Fruit fly (Drosophila melanogaster) whole organism, prepupa: ENCODE measurements around the gene Rbfox1.

Experiments
- Blimp-1 ChIP-seq: fragments of 200-800 bp; sonication (Bioruptor generic); optimal IDR thresholded peaks from 3 replicates; lab custom pipeline; 2017; ENCODE audit warnings: missing biosample characterization, missing genetic modification characterization, mild to moderate bottlenecking, moderate library complexity, missing genetic modification reagents
- CG10631 ChIP-seq: fragments of 200-800 bp; sonication (Bioruptor generic); optimal IDR thresholded peaks from 2 replicates; lab custom pipeline; 2016; ENCODE audit warnings: missing biosample characterization, missing genetic modification characterization
- CG10669 ChIP-seq: fragments of 200-800 bp; sonication (Bioruptor generic); optimal IDR thresholded peaks from 3 replicates; lab custom pipeline; 2018; ENCODE audit warnings: missing biosample characterization, mild to moderate bottlenecking, missing genetic modification characterization, moderate library complexity
- CG11902 ChIP-seq: fragments of 200-800 bp; sonication (Bioruptor generic); optimal IDR thresholded peaks from 3 replicates; lab custom pipeline; 2016; ENCODE audit warnings: missing biosample characterization, missing genetic modification characterization
- CG1621 ChIP-seq: fragments of 200-800 bp; sonication (Bioruptor generic); optimal IDR thresholded peaks from 3 replicates; lab custom pipeline; 2018; ENCODE audit warnings: missing biosample characterization, mild to moderate bottlenecking, missing genetic modification characterization
- CG3032 ChIP-seq: fragments of 200-800 bp; optimal IDR thresholded peaks from 2 replicates; lab custom pipeline; 2019; ENCODE audit warnings: missing biosample characterization, mild to moderate bottlenecking, missing genetic modification characterization, moderate library complexity
- CG31627 ChIP-seq: fragments of 200-800 bp; sonication (Bioruptor generic); optimal IDR thresholded peaks from 3 replicates; lab custom pipeline; 2016; ENCODE audit warnings: missing biosample characterization, missing genetic modification characterization
- CG32006 ChIP-seq: fragments of 200-800 bp; sonication (Bioruptor generic); optimal IDR thresholded peaks from 3 replicates; lab custom pipeline; 2017; ENCODE audit warnings: missing biosample characterization, mild to moderate bottlenecking, missing genetic modification characterization
- CG4318 ChIP-seq: fragments of 200-800 bp; sonication (Bioruptor generic); optimal IDR thresholded peaks from 3 replicates; lab custom pipeline; 2017; ENCODE audit warnings: missing biosample characterization, mild to moderate bottlenecking, missing genetic modification characterization
- CG6163 ChIP-seq: fragments of 200-800 bp; sonication (Bioruptor generic); IDR thresholded peaks from 3 replicates; pipeline ENCODE4 v1.3.6; 2022; ENCODE audit warnings: missing biosample characterization, missing genetic modification characterization
- CG6808 ChIP-seq: fragments of 200-800 bp; sonication (Bioruptor generic); optimal IDR thresholded peaks from 3 replicates; lab custom pipeline; 2017; ENCODE audit warnings: missing biosample characterization, missing genetic modification characterization, mild to moderate bottlenecking, moderate library complexity, missing genetic modification reagents
- CG6854 ChIP-seq: fragments of 200-800 bp; sonication (Bioruptor generic); optimal IDR thresholded peaks from 2 replicates; lab custom pipeline; 2017; ENCODE audit warnings: missing biosample characterization, mild to moderate bottlenecking, missing genetic modification characterization
- CG7368 ChIP-seq: fragments of 200-800 bp; sonication (Bioruptor generic); optimal IDR thresholded peaks from 3 replicates; lab custom pipeline; 2016; ENCODE audit warnings: missing biosample characterization, missing genetic modification characterization
- CG8119 ChIP-seq: fragments of 200-800 bp; sonication (Bioruptor generic); IDR thresholded peaks from 3 replicates; pipeline ENCODE4 v1.3.6; 2022; ENCODE audit warnings: missing biosample characterization, missing genetic modification characterization
- CG8319 ChIP-seq: fragments of 200-800 bp; sonication (Bioruptor generic); optimal IDR thresholded peaks from 3 replicates; lab custom pipeline; 2016; ENCODE audit warnings: missing biosample characterization, missing genetic modification characterization
- CG8632 ChIP-seq: fragments of 200-800 bp; sonication (Bioruptor generic); optimal IDR thresholded peaks from 3 replicates; lab custom pipeline; 2016; ENCODE audit warnings: missing biosample characterization, missing genetic modification characterization
- CG9139 ChIP-seq: fragments of 200-800 bp; sonication (Bioruptor generic); optimal IDR thresholded peaks from 3 replicates; lab custom pipeline; 2017; ENCODE audit warnings: missing biosample characterization, mild to moderate bottlenecking, missing genetic modification characterization
- Ets21C ChIP-seq: fragments of 200-800 bp; sonication (Bioruptor generic); optimal IDR thresholded peaks from 3 replicates; lab custom pipeline; 2016; ENCODE audit warnings: missing biosample characterization, missing genetic modification characterization
- Ets96B ChIP-seq: fragments of 200-800 bp; optimal IDR thresholded peaks from 2 replicates; lab custom pipeline; 2019; ENCODE audit warnings: missing biosample characterization, mild to moderate bottlenecking, missing genetic modification characterization, moderate library complexity
- Gug ChIP-seq: fragments of 200-800 bp; sonication (Bioruptor generic); IDR thresholded peaks from 2 replicates; pipeline ENCODE4 v1.3.6; 2022; ENCODE audit warnings: missing biosample characterization, missing genetic modification characterization
- Hr38 ChIP-seq: sonication (Bioruptor generic); optimal IDR thresholded peaks from 2 replicates; lab custom pipeline; 2016; ENCODE audit warnings: missing biosample characterization, missing genetic modification characterization
- Hr4 ChIP-seq: fragments of 200-800 bp; sonication (Bioruptor generic); optimal IDR thresholded peaks from 3 replicates; lab custom pipeline; 2016; ENCODE audit warnings: missing biosample characterization, missing genetic modification characterization
- Lpt ChIP-seq: fragments of 200-800 bp; sonication (Bioruptor generic); optimal IDR thresholded peaks from 3 replicates; lab custom pipeline; 2016; ENCODE audit warnings: missing biosample characterization, missing genetic modification characterization
- OdsH ChIP-seq: fragments of 200-800 bp; sonication (Bioruptor generic); optimal IDR thresholded peaks from 3 replicates; lab custom pipeline; 2016; ENCODE audit warnings: missing biosample characterization, missing genetic modification characterization
- Sox102F ChIP-seq: fragments of 200-800 bp; sonication (Bioruptor generic); optimal IDR thresholded peaks from 2 replicates; lab custom pipeline; 2016; ENCODE audit warnings: missing biosample characterization, mild to moderate bottlenecking, missing genetic modification characterization
- Sox14 ChIP-seq: fragments of 200-800 bp; sonication (Bioruptor generic); optimal IDR thresholded peaks from 3 replicates; lab custom pipeline; 2016; ENCODE audit warnings: missing biosample characterization, missing genetic modification characterization
- Sox15 ChIP-seq: fragments of 200-800 bp; sonication (Bioruptor generic); optimal IDR thresholded peaks from 3 replicates; lab custom pipeline; 2016; ENCODE audit warnings: missing biosample characterization, missing genetic modification characterization
- cyc ChIP-seq: fragments of 200-800 bp; sonication (Bioruptor generic); optimal IDR thresholded peaks from 3 replicates; lab custom pipeline; 2016; ENCODE audit warnings: missing biosample characterization, missing genetic modification characterization
- dac ChIP-seq: fragments of 200-800 bp; sonication (Bioruptor generic); optimal IDR thresholded peaks from 2 replicates; lab custom pipeline; 2017; ENCODE audit warnings: missing biosample characterization, mild to moderate bottlenecking, missing genetic modification characterization
- dsx ChIP-seq: fragments of 200-800 bp; optimal IDR thresholded peaks from 3 replicates; lab custom pipeline; 2019; ENCODE audit warnings: missing biosample characterization, mild to moderate bottlenecking, missing genetic modification characterization, moderate library complexity; ENCODE audit not compliant: poor library complexity, severe bottlenecking
- eg ChIP-seq: fragments of 200-800 bp; sonication (Bioruptor generic); IDR thresholded peaks from 3 replicates; pipeline ENCODE4 v1.3.6; 2022; ENCODE audit warnings: missing biosample characterization, missing genetic modification characterization
- fd59A ChIP-seq: fragments of 200-800 bp; sonication (Bioruptor generic); optimal IDR thresholded peaks from 2 replicates; lab custom pipeline; 2017; ENCODE audit warnings: missing biosample characterization, mild to moderate bottlenecking, missing genetic modification characterization, missing genetic modification reagents
- lz ChIP-seq: fragments of 200-800 bp; sonication (Bioruptor generic); optimal IDR thresholded peaks from 3 replicates; lab custom pipeline; 2016; ENCODE audit warnings: missing biosample characterization, missing genetic modification characterization
- pdm3 ChIP-seq: fragments of 200-800 bp; sonication (Bioruptor generic); optimal IDR thresholded peaks from 3 replicates; lab custom pipeline; 2016; ENCODE audit warnings: missing biosample characterization, missing genetic modification characterization
- spab ChIP-seq: fragments of 200-800 bp; sonication (Bioruptor generic); optimal IDR thresholded peaks from 2 replicates; lab custom pipeline; 2017; ENCODE audit warnings: missing biosample characterization, mild to moderate bottlenecking, missing genetic modification characterization, missing genetic modification reagents
- ss ChIP-seq, 2 experiments: fragments of 200-800 bp; sonication (Bioruptor generic); optimal IDR thresholded peaks; 2 replicates in 1 of 2; 3 replicates in 1 of 2; lab custom pipeline; 2017 to 2018; ENCODE audit warnings: mild to moderate bottlenecking in 2 of 2, missing biosample characterization in 2 of 2, missing genetic modification characterization in 2 of 2, moderate library complexity in 1 of 2
- svp ChIP-seq: fragments of 200-800 bp; sonication (Bioruptor generic); peaks from one replicate; lab custom pipeline; 2016; ENCODE audit warnings: missing biosample characterization, missing genetic modification characterization
- topi ChIP-seq: fragments of 200-800 bp; sonication (Bioruptor generic); optimal IDR thresholded peaks from 3 replicates; lab custom pipeline; 2016; ENCODE audit warnings: missing biosample characterization, missing genetic modification characterization
- vri ChIP-seq: fragments of 200-800 bp; sonication (Bioruptor generic); optimal IDR thresholded peaks from 3 replicates; lab custom pipeline; 2016; ENCODE audit warnings: missing biosample characterization, mild to moderate bottlenecking, missing genetic modification characterization

Rbfox1 gene

dm6 chr3L:10626199-10626598 lies 145.0 kb downstream of the Rbfox1 start, which contains the start of gene CG34238:
Gene CG34238 (plus strand): TSS chr3L:10626499.
- TF ChIP-seq CG4318 (no peak), CG9139 (GFP tag; lab: Kevin White, UChicago) (no peak), Gug (no peak), CG8119 (GFP tag; lab: Robert Waterston, UW) (no peak), topi (GFP tag; lab: Kevin White, UChicago) (no peak), pdm3 (GFP tag; lab: Kevin White, UChicago) (no peak), CG8632 (no peak), CG6163 (GFP tag; lab: Robert Waterston, UW) (no peak), eg (GFP tag; lab: Robert Waterston, UW) (no peak), fd59A (GFP tag; lab: Kevin White, UChicago) (no peak), Ets96B (tag; lab: Kevin White, UChicago) (no peak), Hr4 (GFP tag; lab: Kevin White, UChicago) (no peak)
- TF ChIP-seq, all 60 proteins: peak for 0

DNA sequence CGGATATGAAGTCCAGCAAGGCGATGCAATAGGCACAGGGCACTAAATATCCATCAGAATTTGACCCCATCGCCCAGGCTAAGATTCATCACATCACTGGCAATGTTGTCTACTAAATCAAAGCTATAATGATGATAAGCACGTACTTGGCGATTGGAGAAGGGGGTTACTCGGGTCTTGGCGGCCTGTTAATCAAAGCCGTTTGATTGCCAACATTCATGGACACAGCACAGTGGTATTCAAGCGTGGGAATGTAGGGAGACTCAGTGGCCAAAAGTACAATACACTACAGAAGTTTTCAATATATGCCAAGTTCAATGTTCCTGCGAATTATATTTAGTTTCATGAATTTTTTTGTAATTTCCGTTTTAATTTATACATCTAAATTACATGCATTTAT lies 147.2 kb downstream of the Rbfox1 start, which contains the start of gene CG14151:
TSS of gene CG14151 (minus strand) at position 101 of the 400 bp plus-strand sequence.
- TF ChIP-seq cyc (GFP tag; lab: Kevin White, UChicago) (no peak), vri (GFP tag; lab: Kevin White, UChicago) (no peak), dac (GFP tag; lab: Kevin White, UChicago) (no peak), CG10631 (GFP tag; lab: Kevin White, UChicago) (no peak), CG6854 (GFP tag; lab: Kevin White, UChicago) (no peak), fd59A (GFP tag; lab: Kevin White, UChicago) (no peak)
- TF ChIP-seq, all 60 proteins: peak for 0

DNA sequence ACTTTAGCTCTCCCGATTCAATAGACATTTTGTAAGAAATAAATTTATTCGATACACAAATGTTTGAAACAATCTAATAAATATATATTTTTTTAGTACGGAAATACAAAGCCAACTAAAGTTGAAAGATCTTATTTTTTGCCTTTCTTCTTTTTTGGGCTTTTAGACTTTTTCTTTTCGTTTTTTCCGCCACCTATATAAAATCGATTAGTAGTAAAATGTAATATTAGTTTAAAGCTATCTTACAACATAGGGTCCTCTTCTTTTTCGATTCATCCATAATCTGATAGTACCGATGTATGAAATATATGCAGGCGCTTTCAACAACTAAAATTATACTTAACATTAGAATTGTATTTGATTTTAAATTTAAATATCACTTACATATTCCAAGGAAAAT lies 148.8 kb downstream of the Rbfox1 start, which contains the start of gene CG42536:
TSS of gene CG42536 (minus strand) at position 101 of the 400 bp plus-strand sequence.
- no peak for TF ChIP-seq Hr38 (GFP tag; lab: Kevin White, UChicago)
- TF ChIP-seq Sox15: no peak
- no peak for TF ChIP-seq Ets21C (GFP tag; lab: Kevin White, UChicago)
- TF ChIP-seq CG3032 (tag; lab: Kevin White, UChicago): no peak
- TF ChIP-seq fd59A (GFP tag; lab: Kevin White, UChicago): no peak
- TF ChIP-seq vri (GFP tag; lab: Kevin White, UChicago): no peak
- TF ChIP-seq dac (GFP tag; lab: Kevin White, UChicago): no peak
- TF ChIP-seq, all 60 proteins: peak for 0

DNA sequence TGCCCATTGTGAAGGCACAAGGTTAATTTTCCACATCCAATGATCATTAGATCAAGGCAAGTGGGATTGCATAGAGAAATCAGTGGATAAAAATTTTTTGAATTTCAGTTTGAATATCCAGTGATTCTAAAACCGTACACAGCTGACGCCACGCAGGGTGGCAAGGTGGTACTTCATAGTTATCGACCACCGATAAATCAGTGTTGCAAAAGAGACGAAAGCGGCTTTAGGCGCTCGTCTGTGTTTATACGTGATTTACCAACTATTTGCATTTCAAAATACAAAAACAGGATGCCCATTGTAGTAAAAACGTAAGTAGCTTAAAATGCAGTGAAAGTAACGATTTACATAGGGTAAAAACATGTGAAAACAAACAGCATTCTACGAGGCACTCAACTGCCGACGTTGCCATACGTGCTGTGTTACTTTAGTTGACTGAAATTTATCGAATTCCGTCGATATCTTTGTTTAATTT lies 149.7 kb downstream of the Rbfox1 start, which contains the start of the genes CG42535, CG34001 and hay:
TSS of gene CG42535 (minus strand) at position 51 of the 475 bp plus-strand sequence.
TSS of gene CG34001 (plus strand) at position 195 of the 475 bp plus-strand sequence.
TSS of gene hay (plus strand) at position 195 of the 475 bp plus-strand sequence.
- TF ChIP-seq vri (GFP tag; lab: Kevin White, UChicago) (no peak), Sox14 (GFP tag; lab: Kevin White, UChicago) (peak; percentile 45)

DNA sequence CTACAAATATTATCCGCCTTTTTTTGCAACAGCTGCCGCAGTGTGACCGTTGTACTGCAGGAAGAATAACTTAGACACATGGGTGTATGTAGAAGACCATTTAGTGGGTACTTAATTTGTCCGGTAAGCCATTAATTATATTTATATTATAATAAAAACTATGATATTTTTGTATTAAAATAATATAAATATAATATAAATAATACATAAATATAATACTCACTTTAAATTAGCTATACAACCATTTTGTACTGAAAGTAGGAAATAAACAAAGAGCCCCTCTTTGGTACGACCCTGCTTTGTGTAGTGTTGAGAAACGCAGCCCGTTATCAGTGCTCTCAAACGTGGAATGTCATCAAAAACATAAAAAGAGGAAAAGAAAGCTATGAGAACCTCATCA lies 156.6 kb downstream of the Rbfox1 start, which contains the start of gene Cnep1r2:
TSS of gene Cnep1r2 (plus strand) at position 328 of the 400 bp plus-strand sequence.
- TF ChIP-seq CG10669 (GFP tag; lab: Kevin White, UChicago): peak; percentile 89
- TF ChIP-seq eg (GFP tag; lab: Robert Waterston, UW): peak; percentile 94
- peak; percentile 83 for TF ChIP-seq CG8319
- TF ChIP-seq Hr4 (GFP tag; lab: Kevin White, UChicago): no peak
- TF ChIP-seq OdsH (GFP tag; lab: Kevin White, UChicago): peak; percentile 93
- TF ChIP-seq topi (GFP tag; lab: Kevin White, UChicago): peak; percentile 86
- TF ChIP-seq CG8119 (GFP tag; lab: Robert Waterston, UW): peak; percentile 92
- no peak for TF ChIP-seq svp (GFP tag; lab: Kevin White, UChicago)
- TF ChIP-seq lz: peak; percentile 85
- TF ChIP-seq CG32006 (GFP tag; lab: Kevin White, UChicago): peak; percentile 96
- TF ChIP-seq CG6854 (GFP tag; lab: Kevin White, UChicago): peak; percentile 90
- TF ChIP-seq Hr38 (GFP tag; lab: Kevin White, UChicago): no peak
- peak; percentile 80 for TF ChIP-seq dac (GFP tag; lab: Kevin White, UChicago)
- TF ChIP-seq ss (GFP tag; optimal IDR thresholded peaks at IDR 0.05; lab: Kevin White, UChicago): peak in 1 of 2 experiments; percentile 96
- peak; percentile 88 for TF ChIP-seq Blimp-1 (GFP tag; lab: Kevin White, UChicago)
- TF ChIP-seq CG31627: peak; percentile 84
- no peak for TF ChIP-seq CG7368 (GFP tag; lab: Kevin White, UChicago)
- TF ChIP-seq Ets21C (GFP tag; lab: Kevin White, UChicago): peak; percentile 75
- TF ChIP-seq Lpt (GFP tag; lab: Kevin White, UChicago): peak; percentile 62
- TF ChIP-seq CG10631 (GFP tag; lab: Kevin White, UChicago): peak; percentile 97
- peak; percentile 75 for TF ChIP-seq fd59A (GFP tag; lab: Kevin White, UChicago)
- peak; percentile 97 for TF ChIP-seq CG3032 (tag; lab: Kevin White, UChicago)
- peak; percentile 84 for TF ChIP-seq cyc (GFP tag; lab: Kevin White, UChicago)
- TF ChIP-seq dsx (GFP tag; lab: Kevin White, UChicago): peak; percentile 94
- TF ChIP-seq Sox102F (GFP tag; lab: Kevin White, UChicago): no peak
- TF ChIP-seq CG6808: peak; percentile 88
- TF ChIP-seq spab: peak; percentile 87
- peak; percentile 85 for TF ChIP-seq CG11902 (GFP tag; lab: Kevin White, UChicago)
- TF ChIP-seq CG8632: peak; percentile 93
- no peak for TF ChIP-seq CG1621 (tag; lab: Kevin White, UChicago)
